Worm (Caenorhabditis elegans): Measurements from ENCODE around the gene fbxa-2.

DNA sequence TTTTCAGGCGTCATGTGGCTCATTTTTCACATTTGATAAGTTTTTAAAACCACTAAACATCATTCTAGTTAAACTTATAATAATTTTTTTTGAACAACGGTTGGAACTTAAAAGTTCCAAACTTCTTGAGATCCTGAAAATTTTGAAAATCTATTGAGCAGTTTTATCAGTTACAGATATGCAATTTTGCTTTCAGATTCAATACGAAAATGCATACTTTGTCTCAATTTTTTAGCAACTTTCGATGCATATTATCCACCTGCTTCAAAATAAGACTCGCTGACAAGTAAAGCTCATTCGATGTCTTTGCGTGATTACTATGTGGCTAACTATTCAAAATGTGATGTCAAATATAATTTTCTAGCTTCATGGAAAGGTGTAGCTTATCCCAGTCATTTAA, 22.9 kb downstream of the fbxa-2 start, which contains the start of gene srh-95:
- TF ChIP-seq lin-39 (tag; optimal IDR thresholded peaks at IDR 0.05) (no peak), ceh-16 (tag; optimal IDR thresholded peaks at IDR 0.05) (no peak), elt-1 (tag; optimal IDR thresholded peaks at IDR 0.05) (no peak), F13H6.1 (tag; optimal IDR thresholded peaks at IDR 0.05) (no peak), lin-11 (tag; optimal IDR thresholded peaks at IDR 0.05) (no peak), ama-1 (optimal IDR thresholded peaks at IDR 0.05) (no peak), nhr-25 (tag; optimal IDR thresholded peaks at IDR 0.05) (no peak), ztf-11 (tag; optimal IDR thresholded peaks at IDR 0.05) (no peak), aly-2 (tag; optimal IDR thresholded peaks at IDR 0.05) (no peak)
